Fruit fly (Drosophila melanogaster): ENCODE data around the gene ush.

ush gene

DNA sequence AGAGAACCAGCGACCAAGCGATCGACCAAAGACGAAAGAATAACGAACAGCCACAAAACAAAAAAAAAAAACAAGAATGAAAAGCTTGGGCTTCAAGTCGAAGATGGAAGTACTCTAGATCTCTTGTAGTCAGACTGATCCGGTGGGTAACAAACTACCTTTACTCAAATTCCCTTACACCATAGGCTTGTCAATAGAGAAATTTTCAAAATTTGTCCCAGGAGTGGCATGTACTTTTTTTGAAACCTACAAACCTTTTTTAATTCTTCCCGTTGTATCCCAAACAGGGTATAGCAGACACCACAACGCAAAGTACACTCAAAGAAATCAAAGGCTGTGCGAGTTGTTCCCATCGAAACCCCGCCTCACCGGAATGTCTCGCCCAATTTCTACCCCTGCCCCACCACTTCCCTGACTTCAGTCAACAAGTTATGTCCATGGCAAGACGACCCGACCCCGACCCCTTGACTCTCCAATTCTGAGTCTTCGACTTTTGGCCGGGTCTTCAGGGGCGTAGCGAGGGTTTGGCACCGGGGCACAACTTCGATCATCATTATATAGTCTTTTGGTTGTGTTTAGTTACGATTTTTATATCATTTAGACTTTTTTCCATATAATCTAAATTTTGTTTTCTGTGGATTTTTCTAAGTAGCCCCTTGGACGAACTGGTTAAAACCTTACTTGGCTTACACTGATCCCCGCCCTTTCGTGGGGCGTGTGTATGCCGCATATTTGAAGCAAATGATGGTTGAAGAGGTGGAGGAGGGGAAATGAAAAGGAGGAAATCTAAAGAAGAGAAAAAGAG is 46.1 kb upstream of the ush start (continued):
- TF ChIP-seq CG4730 (GFP tag; IDR thresholded peaks at IDR 0.05) (peak; percentile 35; the same call in 1 of the 2 replicates), NFAT (GFP tag; IDR thresholded peaks at IDR 0.05) (peak; percentile 64), Asciz (GFP tag; optimal IDR thresholded peaks at IDR 0.05) (no peak), fru (optimal IDR thresholded peaks at IDR 0.05) (no peak), CG2889 (GFP tag; IDR thresholded peaks at IDR 0.05) (no peak), disco-r (GFP tag; optimal IDR thresholded peaks at IDR 0.05) (no peak), CG11398 (GFP tag; optimal IDR thresholded peaks at IDR 0.05) (peak; percentile 63), CG18599 (GFP tag; optimal IDR thresholded peaks at IDR 0.05) (peak; percentile 27), CG17361 (GFP tag; IDR thresholded peaks at IDR 0.05) (peak; percentile 64), pros (GFP tag; optimal IDR thresholded peaks at IDR 0.05) (peak; percentile 36), sima (GFP tag; optimal IDR thresholded peaks at IDR 0.05) (no peak), NfI (GFP tag; optimal IDR thresholded peaks at IDR 0.05) (peak; percentile 28), Fer1 (GFP tag; optimal IDR thresholded peaks at IDR 0.05) (no peak), CG8359 (GFP tag; optimal IDR thresholded peaks at IDR 0.05; ENCODE audit: borderline replicate concordance) (no peak), CG10654 (GFP tag; optimal IDR thresholded peaks at IDR 0.05) (peak; percentile 19), HLH54F (GFP tag; optimal IDR thresholded peaks at IDR 0.05) (peak; percentile 37), wor (GFP tag; IDR thresholded peaks at IDR 0.05) (no peak), GATAe (GFP tag; conservative IDR thresholded peaks at IDR 0.05) (no peak), trem (tag; optimal IDR thresholded peaks at IDR 0.05) (peak; percentile 9), CG3281 (GFP tag; optimal IDR thresholded peaks at IDR 0.05) (peak; percentile 47), HLHmδ (GFP tag; optimal IDR thresholded peaks at IDR 0.05) (no peak), Hmx (GFP tag; optimal IDR thresholded peaks at IDR 0.05) (no peak), CG15479 (GFP tag; optimal IDR thresholded peaks at IDR 0.05) (no peak), CG18764 (GFP tag; optimal IDR thresholded peaks at IDR 0.05) (peak; percentile 16), CG13287 (GFP tag; IDR thresholded peaks at IDR 0.05; ENCODE audit: partially characterized antibody) (no peak), Awh (GFP tag; IDR thresholded peaks at IDR 0.05) (0 out of 2 replicates have a peak, but pooled peaks have one; percentile 27), CG10147 (GFP tag; optimal IDR thresholded peaks at IDR 0.05) (no peak), aop (GFP tag; IDR thresholded peaks at IDR 0.05) (0 out of 2 replicates have a peak, but pooled peaks have one; percentile 32), schlank (tag; optimal IDR thresholded peaks at IDR 0.05) (no peak), unpg (GFP tag; optimal IDR thresholded peaks at IDR 0.05) (peak; percentile 42), CG1233 (GFP tag; optimal IDR thresholded peaks at IDR 0.05) (peak; percentile 25), CG13894 (tag; optimal IDR thresholded peaks at IDR 0.05) (peak; percentile 41), PHDP (tag; optimal IDR thresholded peaks at IDR 0.05) (peak; percentile 29), inv (GFP tag; IDR thresholded peaks at IDR 0.05; ENCODE audit: partially characterized antibody) (no peak), so (GFP tag; IDR thresholded peaks at IDR 0.05) (no peak), crol (GFP tag; IDR thresholded peaks at IDR 0.05) (peak; percentile 86), CG8765 (GFP tag; IDR thresholded peaks at IDR 0.05) (peak; percentile 56; the same call in 1 of the 2 replicates), CHES-1-like (GFP tag; optimal IDR thresholded peaks at IDR 0.05) (peak; percentile 35), Poxn (GFP tag; IDR thresholded peaks at IDR 0.05) (no peak), CG1024 (GFP tag; IDR thresholded peaks at IDR 0.05) (no peak), CG1792 (GFP tag; optimal IDR thresholded peaks at IDR 0.05) (peak; percentile 5), tio (GFP tag; optimal IDR thresholded peaks at IDR 0.05) (peak; percentile 12), CG32532 (GFP tag; IDR thresholded peaks at IDR 0.05) (peak; percentile 60), Dll (GFP tag; IDR thresholded peaks at IDR 0.05; ENCODE audit: partially characterized antibody) (no peak), Max (GFP tag; optimal IDR thresholded peaks at IDR 0.05) (peak; percentile 44), dimm (GFP tag; IDR thresholded peaks at IDR 0.05) (no peak), Myb (GFP tag; optimal IDR thresholded peaks at IDR 0.05) (peak; percentile 44), CG2875 (GFP tag; optimal IDR thresholded peaks at IDR 0.05) (peak; percentile 25), Nf-YA (GFP tag; IDR thresholded peaks at IDR 0.05) (0 out of 2 replicates have a peak, but pooled peaks have one; percentile 47)

Data from whole organism, embryonic.